Fruit fly (Drosophila melanogaster) whole organism, embryonic: Measurements from ENCODE around the gene CG32301.

Source experiments
- ATbp ChIP-seq: fragments of 200-800 bp; sonication (Bioruptor generic); optimal IDR thresholded peaks from 2 replicates; lab custom pipeline; 2017; ENCODE audit warnings: missing biosample characterization, mild to moderate bottlenecking, missing genetic modification characterization, missing genetic modification reagents
- Adf1 ChIP-seq: fragments of 200-800 bp; sonication (Bioruptor generic); IDR thresholded peaks from 2 replicates; pipeline ENCODE4 v1.3.6; 2022; ENCODE audit warnings: missing biosample characterization, missing genetic modification characterization
- Asciz ChIP-seq: fragments of 200-800 bp; sonication (Bioruptor generic); optimal IDR thresholded peaks from 2 replicates; lab custom pipeline; 2017; ENCODE audit warnings: missing biosample characterization, mild to moderate bottlenecking, missing genetic modification characterization, missing genetic modification reagents
- CG10209 ChIP-seq: fragments of 200-800 bp; sonication (Bioruptor generic); optimal IDR thresholded peaks from 3 replicates; lab custom pipeline; 2017; ENCODE audit warnings: missing biosample characterization, mild to moderate bottlenecking, missing genetic modification characterization, missing genetic modification reagents
- CG10321 ChIP-seq: fragments of 200-800 bp; sonication (Bioruptor generic); IDR thresholded peaks from 2 replicates; pipeline ENCODE4 v1.3.6; 2022; ENCODE audit warnings: missing biosample characterization, missing genetic modification characterization
- CG10654 ChIP-seq: fragments of 200-800 bp; sonication (Bioruptor generic); optimal IDR thresholded peaks from 2 replicates; lab custom pipeline; 2016; ENCODE audit warnings: missing biosample characterization, missing genetic modification characterization
- CG11247 ChIP-seq: fragments of 200-800 bp; sonication (Bioruptor generic); IDR thresholded peaks from 2 replicates; pipeline ENCODE4 v1.3.6; 2022; ENCODE audit warnings: missing biosample characterization, missing genetic modification characterization
- CG11723 ChIP-seq: fragments of 200-800 bp; sonication (Bioruptor generic); optimal IDR thresholded peaks from 2 replicates; lab custom pipeline; 2017; ENCODE audit warnings: missing biosample characterization, mild to moderate bottlenecking, missing genetic modification characterization
- CG13424 ChIP-seq: fragments of 200-800 bp; sonication (Bioruptor generic); optimal IDR thresholded peaks from 2 replicates; lab custom pipeline; 2019; ENCODE audit warnings: missing biosample characterization, mild to moderate bottlenecking, missing genetic modification characterization, moderate library complexity
- CG14710 ChIP-seq: fragments of 200-800 bp; sonication (Bioruptor generic); optimal IDR thresholded peaks from 3 replicates; lab custom pipeline; 2019; ENCODE audit warnings: missing biosample characterization, mild to moderate bottlenecking, missing genetic modification characterization, moderate library complexity
- CG15011 ChIP-seq: fragments of 200-800 bp; sonication (Bioruptor generic); optimal IDR thresholded peaks from 3 replicates; lab custom pipeline; 2018; ENCODE audit warnings: missing biosample characterization, mild to moderate bottlenecking, missing genetic modification characterization
- CG15601 ChIP-seq: fragments of 200-800 bp; sonication (Bioruptor generic); optimal IDR thresholded peaks from 3 replicates; lab custom pipeline; 2019; ENCODE audit warnings: missing biosample characterization, mild to moderate bottlenecking, missing genetic modification characterization, moderate library complexity
- CG17361 ChIP-seq: fragments of 200-800 bp; sonication (Bioruptor generic); IDR thresholded peaks from 3 replicates; pipeline ENCODE4 v1.3.6; 2022; ENCODE audit warnings: missing biosample characterization, missing genetic modification characterization
- CG17612 ChIP-seq: fragments of 200-800 bp; sonication (Bioruptor generic); IDR thresholded peaks from 2 replicates; pipeline ENCODE4 v1.3.6; 2022; ENCODE audit warnings: missing biosample characterization, missing genetic modification characterization
- CG3847 ChIP-seq: fragments of 200-800 bp; sonication (Bioruptor generic); IDR thresholded peaks from 2 replicates; pipeline ENCODE4 v1.3.6; 2022; ENCODE audit warnings: missing biosample characterization, missing genetic modification characterization
- CG4360 ChIP-seq: fragments of 200-800 bp; sonication (Bioruptor generic); IDR thresholded peaks from 2 replicates; pipeline ENCODE4 v1.3.6; 2022; ENCODE audit warnings: missing biosample characterization, missing genetic modification characterization
- CG43689 ChIP-seq: fragments of 200-800 bp; sonication (Bioruptor generic); IDR thresholded peaks from 2 replicates; pipeline ENCODE4 v1.3.6; 2022; ENCODE audit warnings: missing biosample characterization, missing genetic modification characterization
- CG4424 ChIP-seq: fragments of 200-800 bp; sonication (Bioruptor generic); optimal IDR thresholded peaks from 3 replicates; lab custom pipeline; 2016; ENCODE audit warnings: missing biosample characterization, missing genetic modification characterization
- CG6689 ChIP-seq: fragments of 200-800 bp; sonication (Bioruptor generic); IDR thresholded peaks from 2 replicates; pipeline ENCODE4 v1.3.6; 2022; ENCODE audit warnings: missing biosample characterization, missing genetic modification characterization
- CG7839 ChIP-seq: fragments of 200-800 bp; sonication (Bioruptor generic); optimal IDR thresholded peaks from 3 replicates; lab custom pipeline; 2018; ENCODE audit warnings: missing biosample characterization, mild to moderate bottlenecking, missing genetic modification characterization, moderate library complexity
- CG8924 ChIP-seq: fragments of 200-800 bp; optimal IDR thresholded peaks from 3 replicates; lab custom pipeline; 2019; ENCODE audit warnings: missing biosample characterization, mild to moderate bottlenecking, missing genetic modification characterization, moderate library complexity
- CG9932 ChIP-seq: fragments of 200-800 bp; sonication (Bioruptor generic); IDR thresholded peaks from 2 replicates; pipeline ENCODE4 v1.3.6; 2022; ENCODE audit warnings: missing biosample characterization, missing genetic modification characterization
- CrebB ChIP-seq: fragments of 200-800 bp; sonication (Bioruptor generic); optimal IDR thresholded peaks from 3 replicates; lab custom pipeline; 2018; ENCODE audit warnings: missing biosample characterization, mild to moderate bottlenecking, missing genetic modification characterization
- Dek ChIP-seq: fragments of 200-800 bp; sonication (Bioruptor generic); optimal IDR thresholded peaks from 3 replicates; lab custom pipeline; 2019; ENCODE audit warnings: missing biosample characterization, mild to moderate bottlenecking, missing genetic modification characterization, moderate library complexity
- Eip74EF ChIP-seq, 2 experiments: fragments of 200-800 bp in 1 of 2; fragments of >200 bp in 1 of 2; sonication (Bioruptor generic) in 1 of 2; optimal IDR thresholded peaks; 2 replicates each; lab custom pipeline; 2017 to 2019; ENCODE audit warnings: missing biosample characterization in 2 of 2, missing genetic modification characterization in 2 of 2, mild to moderate bottlenecking in 1 of 2, moderate library complexity in 1 of 2
- Ets97D ChIP-seq: fragments of 200-800 bp; sonication (Bioruptor generic); optimal IDR thresholded peaks from 3 replicates; lab custom pipeline; 2016; ENCODE audit warnings: missing biosample characterization, missing genetic modification characterization
- Fer1 ChIP-seq: fragments of 200-800 bp; sonication (Bioruptor generic); optimal IDR thresholded peaks from 2 replicates; lab custom pipeline; 2017; ENCODE audit warnings: missing biosample characterization, mild to moderate bottlenecking, missing genetic modification characterization
- HmgZ ChIP-seq: fragments of 200-800 bp; sonication (Bioruptor generic); optimal IDR thresholded peaks from 2 replicates; lab custom pipeline; 2018; ENCODE audit warnings: missing biosample characterization, mild to moderate bottlenecking, missing genetic modification characterization
- Oaz ChIP-seq: fragments of 200-800 bp; sonication (Bioruptor generic); IDR thresholded peaks from 2 replicates; pipeline ENCODE4 v1.3.6; 2022; ENCODE audit warnings: missing biosample characterization, missing genetic modification characterization
- Ravus ChIP-seq: fragments of 200-800 bp; sonication (Bioruptor generic); IDR thresholded peaks from 2 replicates; pipeline ENCODE4 v1.3.6; 2022; ENCODE audit warnings: missing biosample characterization, missing genetic modification characterization
- Ssrp ChIP-seq: fragments of 200-800 bp; sonication (Bioruptor generic); optimal IDR thresholded peaks from 2 replicates; lab custom pipeline; 2018; ENCODE audit warnings: missing biosample characterization, mild to moderate bottlenecking, missing genetic modification characterization, moderate library complexity
- Stat92E ChIP-seq, 3 experiments: fragments of >200 bp in 2 of 3; fragments of 200-800 bp in 1 of 3; sonication (Bioruptor generic) in 1 of 3; optimal IDR thresholded peaks; 2 replicates each; lab custom pipeline; 2017 to 2019; ENCODE audit warnings: missing biosample characterization in 3 of 3, missing genetic modification characterization in 3 of 3, mild to moderate bottlenecking in 1 of 3, moderate library complexity in 1 of 3
- corto ChIP-seq: fragments of 200-800 bp; sonication (Bioruptor generic); optimal IDR thresholded peaks from 2 replicates; lab custom pipeline; 2016; ENCODE audit warnings: missing biosample characterization, mild to moderate bottlenecking, missing genetic modification characterization, moderate library complexity
- crc ChIP-seq: fragments of 200-800 bp; sonication (Bioruptor generic); optimal IDR thresholded peaks from 2 replicates; lab custom pipeline; 2016; ENCODE audit warnings: missing biosample characterization, missing genetic modification characterization
- dan ChIP-seq: fragments of 200-800 bp; sonication (Bioruptor generic); IDR thresholded peaks from 2 replicates; pipeline ENCODE4 v1.3.6; 2022; ENCODE audit warnings: missing biosample characterization, missing genetic modification characterization
- gce ChIP-seq: fragments of 200-800 bp; sonication (Bioruptor generic); IDR thresholded peaks from 3 replicates; pipeline ENCODE4 v1.3.6; 2022; ENCODE audit warnings: missing biosample characterization, missing genetic modification characterization
- grau ChIP-seq: fragments of 200-800 bp; optimal IDR thresholded peaks from 3 replicates; lab custom pipeline; 2019; ENCODE audit warnings: missing biosample characterization, mild to moderate bottlenecking, missing genetic modification characterization, moderate library complexity
- grn ChIP-seq: fragments of 200-800 bp; sonication (Bioruptor generic); optimal IDR thresholded peaks from 3 replicates; lab custom pipeline; 2017; ENCODE audit warnings: missing biosample characterization, missing genetic modification characterization
- gsb-n ChIP-seq: fragments of 200-800 bp; sonication (Bioruptor generic); optimal IDR thresholded peaks from 3 replicates; lab custom pipeline; 2018; ENCODE audit warnings: missing biosample characterization, mild to moderate bottlenecking, missing genetic modification characterization
- hbn ChIP-seq: fragments of 200-800 bp; sonication (Bioruptor generic); IDR thresholded peaks from 2 replicates; pipeline ENCODE4 v1.3.6; 2022; ENCODE audit warnings: missing biosample characterization, missing genetic modification characterization; ENCODE audit not compliant: partially characterized antibody
- hth ChIP-seq: fragments of >200 bp; optimal IDR thresholded peaks from 2 replicates; lab custom pipeline; 2017; ENCODE audit warnings: inconsistent platforms
- jumu ChIP-seq: fragments of 200-800 bp; sonication (Bioruptor generic); optimal IDR thresholded peaks from 3 replicates; lab custom pipeline; 2016; ENCODE audit warnings: missing biosample characterization, missing genetic modification characterization
- klu ChIP-seq: fragments of 200-800 bp; sonication (Bioruptor generic); IDR thresholded peaks from 2 replicates; pipeline ENCODE4 v1.3.6; 2022; ENCODE audit warnings: missing biosample characterization, missing genetic modification characterization
- lov ChIP-seq, 2 experiments: fragments of 200-800 bp in 1 of 2; fragments of >200 bp in 1 of 2; sonication (Bioruptor generic) in 1 of 2; IDR thresholded peaks in 1 of 2; optimal IDR thresholded peaks in 1 of 2; 2 replicates in 1 of 2; 3 replicates in 1 of 2; pipeline versions ENCODE4 v1.3.6 to Lab custom; 2017 to 2022; ENCODE audit warnings: missing biosample characterization in 1 of 2, missing genetic modification characterization in 1 of 2
- repo ChIP-seq: fragments of 200-800 bp; sonication (Bioruptor generic); optimal IDR thresholded peaks from 2 replicates; lab custom pipeline; 2016; ENCODE audit warnings: missing biosample characterization, missing genetic modification characterization
- schlank ChIP-seq: fragments of 200-800 bp; sonication (Bioruptor generic); optimal IDR thresholded peaks from 2 replicates; lab custom pipeline; 2018; ENCODE audit warnings: missing biosample characterization, mild to moderate bottlenecking, missing genetic modification characterization
- scrt ChIP-seq: fragments of 200-800 bp; sonication (Bioruptor generic); optimal IDR thresholded peaks from 2 replicates; lab custom pipeline; 2018; ENCODE audit warnings: missing biosample characterization, mild to moderate bottlenecking, missing genetic modification characterization, moderate library complexity
- slbo ChIP-seq: fragments of 200-800 bp; sonication (Bioruptor generic); IDR thresholded peaks from 2 replicates; pipeline ENCODE4 v1.3.6; 2022; ENCODE audit warnings: missing biosample characterization, missing genetic modification characterization
- ttk ChIP-seq: fragments of 200-800 bp; sonication (Bioruptor generic); IDR thresholded peaks from 2 replicates; pipeline ENCODE4 v2.1.2; 2022; ENCODE audit warnings: missing biosample characterization, missing genetic modification characterization
- zen2 ChIP-seq: fragments of 200-800 bp; sonication (Bioruptor generic); IDR thresholded peaks from 3 replicates; pipeline ENCODE4 v1.3.6; 2022; ENCODE audit warnings: missing biosample characterization, missing genetic modification characterization; ENCODE audit not compliant: partially characterized antibody

Gene CG32301

dm6 chr3L:2262515-2262944 lies 18.3 kb downstream of the CG32301 start, which contains the start of the genes oxt and CG13807 (continued):
- TF ChIP-seq ttk (peak; percentile 82), Ssrp (tag; lab: Kevin White, UChicago) (peak; percentile 86), Eip74EF (GFP tag; optimal IDR thresholded peaks at IDR 0.05; lab: Kevin White, UChicago) (peak in 1 of 2 experiments; percentile 74), dan (GFP tag; lab: Robert Waterston, UW) (0 out of 2 replicates have a peak, but pooled peaks have one; percentile 11), zen2 (GFP tag; lab: Robert Waterston, UW) (no peak), CG17361 (GFP tag; lab: Robert Waterston, UW) (peak; percentile 93), CG13424 (tag; lab: Kevin White, UChicago) (peak; percentile 93), CG4360 (GFP tag; lab: Robert Waterston, UW) (0 out of 2 replicates have a peak, but pooled peaks have one; percentile 26), grau (tag; lab: Kevin White, UChicago) (peak; percentile 89), CG10654 (peak; percentile 66), CG6689 (peak; percentile 93), CrebB (tag; lab: Kevin White, UChicago) (peak; percentile 64), CG8924 (peak; percentile 86), CG11247 (GFP tag; lab: Robert Waterston, UW) (peak; percentile 88), CG11723 (peak; percentile 83), CG15601 (tag; lab: Kevin White, UChicago) (peak; percentile 84), jumu (no peak), slbo (peak; percentile 92), hbn (GFP tag; lab: Robert Waterston, UW) (no peak), Adf1 (peak; percentile 71), CG9932 (GFP tag; lab: Robert Waterston, UW) (peak; percentile 92), corto (GFP tag; lab: Kevin White, UChicago) (no peak), scrt (GFP tag; lab: Kevin White, UChicago) (peak; percentile 62), gce (GFP tag; lab: Robert Waterston, UW) (peak; percentile 68; the same call in 2 of the 3 replicates), CG43689 (GFP tag; lab: Robert Waterston, UW) (peak; percentile 79), lov (optimal IDR thresholded peaks at IDR 0.05; lab: Kevin White, UChicago) (no peak), lov (GFP tag; IDR thresholded peaks at IDR 0.05; lab: Robert Waterston, UW) (peak; percentile 80; the same call in 2 of the 3 replicates), HmgZ (peak; percentile 94), repo (no peak), hth (lab: Kevin White, UChicago) (no peak), schlank (peak; percentile 64), Ravus (peak; percentile 54), CG10321 (GFP tag; lab: Robert Waterston, UW) (peak; percentile 47; the same call in 1 of the 2 replicates), CG17612 (peak; percentile 70), crc (peak; percentile 28), ATbp (GFP tag; lab: Kevin White, UChicago) (peak; percentile 78), CG15011 (GFP tag; lab: Kevin White, UChicago) (no peak), Ets97D (GFP tag; lab: Kevin White, UChicago) (peak; percentile 55), CG7839 (peak; percentile 91), CG3847 (GFP tag; lab: Robert Waterston, UW) (peak; percentile 83), CG10209 (GFP tag; lab: Kevin White, UChicago) (peak; percentile 87), Asciz (GFP tag; lab: Kevin White, UChicago) (peak; percentile 70), Fer1 (GFP tag; lab: Kevin White, UChicago) (peak; percentile 81), CG14710 (tag; lab: Kevin White, UChicago) (peak; percentile 89), CG4424 (GFP tag; lab: Kevin White, UChicago) (peak; percentile 89), Stat92E (GFP tag; optimal IDR thresholded peaks at IDR 0.05; lab: Kevin White, UChicago) (peak in 1 of 3 experiments; percentile 91), Oaz (GFP tag; lab: Robert Waterston, UW) (peak; percentile 75), grn (peak; percentile 35), Dek (tag; lab: Kevin White, UChicago) (peak; percentile 85), klu (peak; percentile 83), gsb-n (tag; lab: Kevin White, UChicago) (peak; percentile 81)
